Fruit fly (Drosophila melanogaster) S2 (cell line): Measurements from ENCODE around the gene NitFhit.

Source experiments
- CG8478 ChIP-seq: fragments of >200 bp; optimal IDR thresholded peaks from 2 replicates; lab custom pipeline; 2018
- CTCF ChIP-seq, 2 experiments: fragments of >200 bp; optimal IDR thresholded peaks; 2 replicates each; lab custom pipeline; 2018

Gene NitFhit

DNA sequence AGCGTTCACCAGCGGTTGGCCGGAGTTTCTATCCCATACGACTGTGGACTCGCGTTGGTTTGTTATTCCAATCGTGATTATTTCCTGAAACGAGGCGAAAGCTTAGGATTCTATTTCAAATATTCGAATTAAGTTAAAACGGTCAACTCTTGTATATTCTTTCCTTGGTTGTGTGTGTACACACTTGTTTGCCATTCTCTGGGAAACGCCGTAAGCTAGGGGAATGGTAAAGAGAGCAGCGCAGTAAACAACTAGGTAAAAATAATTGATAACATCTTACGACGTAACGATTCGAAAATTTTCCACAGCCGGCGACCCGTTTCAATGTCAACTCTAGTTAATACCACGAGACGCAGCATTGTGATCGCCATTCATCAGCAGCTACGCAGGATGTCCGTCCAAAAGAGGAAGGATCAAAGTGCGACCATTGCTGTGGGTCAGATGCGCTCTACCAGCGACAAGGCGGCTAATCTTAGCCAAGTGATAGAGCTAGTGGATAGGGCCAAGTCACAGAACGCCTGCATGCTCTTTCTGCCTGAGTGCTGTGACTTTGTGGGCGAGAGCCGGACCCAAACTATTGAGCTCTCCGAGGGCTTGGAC, at the start of gene NitFhit:
TSS of gene NitFhit (plus strand) at position 195 of the 600 bp plus-strand sequence.
- TF ChIP-seq CG8478 (lab: Kevin White, UChicago), result no peak
- TF ChIP-seq CTCF (optimal IDR thresholded peaks at IDR 0.05; lab: Kevin White, UChicago), result no peak

DNA sequence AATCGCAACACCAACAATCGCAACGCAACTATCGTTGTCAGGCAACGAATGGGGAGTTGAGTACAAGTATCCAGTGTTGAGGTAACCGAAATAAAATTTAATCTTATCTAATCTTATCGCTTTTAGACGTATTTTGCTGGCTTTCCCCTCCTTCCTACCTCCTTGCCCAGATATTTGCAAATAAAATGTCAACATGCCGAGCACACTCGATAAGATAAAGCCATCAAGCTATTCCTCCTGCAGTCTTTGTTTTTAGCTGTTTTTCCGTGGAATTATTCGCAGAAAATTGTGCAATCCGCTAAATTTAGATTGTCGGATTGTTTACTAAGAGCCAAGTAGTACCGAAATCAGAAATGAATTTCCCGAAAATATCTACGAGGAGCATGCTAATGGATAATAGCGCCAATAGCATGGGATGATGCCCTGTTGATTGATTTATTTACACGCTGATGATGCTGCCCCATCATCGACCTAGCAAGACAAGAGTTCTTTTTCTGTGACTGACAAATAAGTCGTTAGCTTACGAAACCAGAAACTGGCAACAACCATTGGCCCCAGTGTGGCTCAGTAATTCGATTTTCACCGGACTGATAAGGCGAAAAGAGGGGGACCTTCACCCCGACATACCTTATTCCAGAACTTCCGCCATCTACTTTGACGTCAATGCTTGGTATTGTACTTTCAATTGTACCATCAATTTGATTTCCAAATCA, 46.8 kb upstream of the NitFhit start:
- TF ChIP-seq CTCF (optimal IDR thresholded peaks at IDR 0.05; lab: Kevin White, UChicago) (no peak), CG8478 (lab: Kevin White, UChicago) (no peak)

DNA sequence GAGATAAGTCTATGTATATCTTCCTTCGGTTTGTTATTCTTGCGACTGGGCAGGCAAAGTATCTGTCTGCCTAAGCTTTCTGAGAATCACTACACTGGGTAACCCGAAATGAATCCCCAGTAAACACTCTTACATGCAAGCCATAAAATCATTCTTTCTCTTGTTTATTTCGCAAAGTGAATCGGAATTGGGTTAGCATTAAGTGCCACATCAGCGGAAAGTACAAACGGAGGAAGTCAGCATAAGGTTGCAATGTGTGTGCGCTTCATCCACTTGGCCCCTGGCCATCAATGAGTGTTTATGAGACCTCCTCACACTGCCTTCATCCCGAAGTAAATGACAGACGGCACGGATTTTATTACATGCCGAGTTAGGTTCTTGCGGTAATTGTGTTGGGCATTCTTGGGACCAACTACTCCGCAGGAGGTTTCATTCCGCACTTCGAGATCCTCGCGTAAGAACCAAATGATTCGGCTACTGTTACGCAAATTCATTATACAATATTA, 45.8 kb upstream of the NitFhit start:
- TF ChIP-seq CG8478 (lab: Kevin White, UChicago), result no peak
- no peak for TF ChIP-seq CTCF (optimal IDR thresholded peaks at IDR 0.05; lab: Kevin White, UChicago)

DNA sequence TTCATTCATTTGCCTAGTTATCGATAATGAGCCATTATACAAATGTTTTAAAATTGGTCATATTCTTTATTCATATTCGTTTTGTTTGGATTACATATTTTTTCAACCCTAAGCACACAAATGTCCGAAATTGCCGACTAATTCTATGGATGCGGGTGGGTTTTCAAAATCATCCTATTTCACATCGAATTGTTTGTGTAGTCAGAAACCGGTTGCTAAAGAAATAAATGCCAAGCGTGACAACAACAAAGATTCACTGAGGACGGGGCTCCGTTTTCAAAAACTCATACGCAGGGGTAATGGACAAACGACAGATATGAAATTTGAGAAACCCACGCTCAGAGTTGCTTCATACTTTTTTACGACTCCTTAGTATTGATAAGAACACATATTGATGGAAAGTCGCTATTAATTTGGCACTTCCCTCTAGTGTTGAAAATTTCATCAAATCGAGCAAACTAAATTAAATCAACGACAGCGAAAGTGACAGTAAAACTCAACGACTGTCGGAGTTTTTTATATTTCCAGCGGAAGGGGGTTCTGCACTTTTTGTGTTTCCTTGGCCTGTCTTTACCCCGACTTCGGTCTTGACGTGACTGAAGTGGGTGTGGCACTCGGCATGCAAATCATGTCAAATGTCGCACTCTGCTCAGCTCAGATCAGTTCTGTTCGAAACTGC, 44.0 kb upstream of the NitFhit start:
- TF ChIP-seq CTCF (optimal IDR thresholded peaks at IDR 0.05; lab: Kevin White, UChicago) (peak in 1 of 2 experiments; percentile 12), CG8478 (lab: Kevin White, UChicago) (no peak)

DNA sequence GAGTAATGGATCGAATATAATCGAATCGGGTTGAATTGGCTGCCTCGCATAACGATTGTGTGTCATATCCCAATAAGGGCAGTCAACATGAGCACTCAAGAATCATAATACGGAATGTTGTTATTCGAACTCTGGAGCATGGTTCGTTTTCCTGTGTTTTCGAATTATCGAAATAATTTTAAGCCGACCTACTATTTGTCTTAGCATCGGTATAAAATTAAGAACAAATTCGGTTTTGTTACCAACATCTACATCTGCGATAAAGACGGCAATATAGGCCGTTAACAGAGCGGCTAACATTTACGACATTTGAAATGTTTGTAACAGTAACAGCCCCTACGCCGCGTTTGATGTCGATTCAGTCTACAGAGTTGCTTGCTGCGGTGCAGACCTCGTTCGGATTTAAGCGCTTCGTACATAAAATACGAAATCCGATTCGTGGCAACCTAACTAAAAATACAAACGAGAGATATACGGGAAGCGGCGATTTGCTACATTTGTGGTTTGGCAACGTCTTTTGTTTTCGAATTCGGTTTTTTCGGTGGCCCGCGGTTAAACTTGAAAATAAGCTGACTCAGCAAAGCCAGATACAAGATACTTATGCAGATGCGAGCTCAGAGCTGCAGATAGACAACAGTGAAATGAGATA, 43.0 kb upstream of the NitFhit start:
- TF ChIP-seq CG8478 (lab: Kevin White, UChicago) (no peak), CTCF (optimal IDR thresholded peaks at IDR 0.05; lab: Kevin White, UChicago) (no peak)

- no peak for TF ChIP-seq CTCF (optimal IDR thresholded peaks at IDR 0.05; lab: Kevin White, UChicago)
- TF ChIP-seq CG8478 (lab: Kevin White, UChicago), result no peak
Observed at dm6 chr3L:161833-162587, 41.5 kb upstream of the NitFhit start.

- TF ChIP-seq CG8478 (lab: Kevin White, UChicago) (no peak), CTCF (optimal IDR thresholded peaks at IDR 0.05; lab: Kevin White, UChicago) (no peak)
Observed at dm6 chr3L:165981-166788, 37.3 kb upstream of the NitFhit start.

DNA sequence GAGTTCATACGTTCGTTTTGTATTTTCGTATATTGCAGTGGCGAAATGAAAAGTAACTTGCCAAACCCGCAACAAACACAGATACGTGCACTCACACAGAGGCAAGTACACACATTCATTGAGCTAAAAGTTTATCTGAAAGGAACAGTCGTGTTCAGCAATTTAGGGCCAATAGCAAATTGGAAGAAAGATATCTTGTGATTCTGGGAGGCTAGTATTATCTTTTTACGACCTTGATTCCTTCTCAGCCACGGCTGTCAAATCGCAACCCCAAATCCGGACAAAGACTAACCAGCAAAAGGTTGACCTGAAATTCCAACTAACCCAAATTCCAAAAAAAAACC, 36.8 kb upstream of the NitFhit start:
- TF ChIP-seq CTCF (optimal IDR thresholded peaks at IDR 0.05; lab: Kevin White, UChicago) (no peak), CG8478 (lab: Kevin White, UChicago) (no peak)

DNA sequence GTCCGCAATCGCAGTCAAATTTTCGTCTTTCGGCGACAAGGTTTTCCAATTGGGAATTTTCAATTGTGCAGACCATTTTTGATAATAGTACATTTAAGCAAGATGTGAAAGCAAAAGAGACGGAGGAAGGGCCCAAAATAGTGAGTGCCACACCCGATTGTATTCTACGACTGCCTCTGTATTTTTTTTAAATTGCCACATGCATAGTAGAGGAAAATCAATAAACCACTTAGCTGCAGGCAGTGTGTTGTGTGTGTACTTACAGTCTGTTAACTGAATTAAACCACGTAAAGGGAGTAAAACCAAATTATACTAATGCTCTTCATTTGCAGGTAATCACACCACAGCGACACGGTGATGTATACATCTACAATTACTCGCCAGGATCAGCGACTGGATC, 31.8 kb upstream of the NitFhit start:
- TF ChIP-seq CTCF (optimal IDR thresholded peaks at IDR 0.05; lab: Kevin White, UChicago) (no peak), CG8478 (lab: Kevin White, UChicago) (no peak)

DNA sequence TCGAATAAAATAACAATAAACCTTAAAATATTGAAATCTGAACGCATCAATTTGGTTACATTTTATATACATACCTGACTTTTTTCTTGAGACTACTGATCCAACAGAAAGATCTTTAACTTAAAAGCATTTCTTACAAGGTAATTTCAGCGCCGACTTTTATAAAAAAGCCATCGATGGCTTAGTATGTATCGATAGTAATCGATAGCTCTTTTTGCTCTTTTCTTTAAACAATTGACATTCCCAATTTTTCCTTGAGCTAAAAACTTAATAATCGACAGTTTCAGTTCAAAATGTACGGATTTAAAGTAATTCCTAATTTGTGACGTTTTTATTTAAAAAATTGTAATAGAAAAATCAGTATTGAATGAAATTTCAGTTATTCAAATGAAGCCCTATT, 29.0 kb upstream of the NitFhit start:
- no peak for TF ChIP-seq CTCF (optimal IDR thresholded peaks at IDR 0.05; lab: Kevin White, UChicago)

dm6 chr3L:175949-176348, 27.6 kb upstream of the NitFhit start, which contains the start of gene CG7049:
CG7049 (minus strand) TSS chr3L:176228.
- TF ChIP-seq CG8478 (lab: Kevin White, UChicago) (no peak), CTCF (optimal IDR thresholded peaks at IDR 0.05; lab: Kevin White, UChicago) (no peak)

- TF ChIP-seq CTCF (optimal IDR thresholded peaks at IDR 0.05; lab: Kevin White, UChicago) (no peak), CG8478 (lab: Kevin White, UChicago) (no peak)
Observed at dm6 chr3L:177938-178337, 25.6 kb upstream of the NitFhit start.

- TF ChIP-seq CTCF (optimal IDR thresholded peaks at IDR 0.05; lab: Kevin White, UChicago) (no peak), CG8478 (lab: Kevin White, UChicago) (no peak)
Observed at dm6 chr3L:178445-178844, 25.1 kb upstream of the NitFhit start.
